Fruit fly (Drosophila melanogaster): ENCODE results near the gene NijA.

Gene NijA

dm6 chr3L:10737123-10737709 lies 40.5 kb upstream of the NijA start (continued):
- TF ChIP-seq CG8388 (GFP tag; optimal IDR thresholded peaks at IDR 0.05) = no peak
- TF ChIP-seq CG11696 (GFP tag; IDR thresholded peaks at IDR 0.05) = no peak
- peak; percentile 67 for TF ChIP-seq HmgZ (tag; optimal IDR thresholded peaks at IDR 0.05)
- TF ChIP-seq unc-4 (GFP tag; IDR thresholded peaks at IDR 0.05; ENCODE audit: partially characterized antibody) = no peak
- peak; percentile 15 for TF ChIP-seq CG12391 (tag; optimal IDR thresholded peaks at IDR 0.05)
- peak; percentile 53 for TF ChIP-seq CG12299 (tag; optimal IDR thresholded peaks at IDR 0.05)
- TF ChIP-seq wek (GFP tag; optimal IDR thresholded peaks at IDR 0.05) = peak; percentile 71
- TF ChIP-seq CG2116 (GFP tag; optimal IDR thresholded peaks at IDR 0.05) = no peak
- no peak for TF ChIP-seq slou (GFP tag; optimal IDR thresholded peaks at IDR 0.05)
- TF ChIP-seq Max (GFP tag; optimal IDR thresholded peaks at IDR 0.05) = no peak
- TF ChIP-seq CG6254 (GFP tag; optimal IDR thresholded peaks at IDR 0.05) = peak; percentile 14
- no peak for TF ChIP-seq CG11247 (GFP tag; IDR thresholded peaks at IDR 0.05)
- TF ChIP-seq Atf6 (GFP tag; IDR thresholded peaks at IDR 0.05) = peak; percentile 51; the same call in 1 of the 2 replicates
- TF ChIP-seq Doc2 (GFP tag; IDR thresholded peaks at IDR 0.05) = no peak
- TF ChIP-seq hth (optimal IDR thresholded peaks at IDR 0.05) = no peak
- no peak for TF ChIP-seq CG11723 (GFP tag; optimal IDR thresholded peaks at IDR 0.05)
- TF ChIP-seq Trl (optimal IDR thresholded peaks at IDR 0.05) = peak; percentile 98 to 100
- peak; percentile 66 for TF ChIP-seq Trl (GFP tag; optimal IDR thresholded peaks at IDR 0.05)
- TF ChIP-seq CG4282 (GFP tag; optimal IDR thresholded peaks at IDR 0.05) = no peak
- no peak for TF ChIP-seq danr (GFP tag; IDR thresholded peaks at IDR 0.05)
- TF ChIP-seq btn (GFP tag; optimal IDR thresholded peaks at IDR 0.05) = no peak
- no peak for TF ChIP-seq CG17361 (GFP tag; IDR thresholded peaks at IDR 0.05)
- no peak for TF ChIP-seq Neu2 (GFP tag; optimal IDR thresholded peaks at IDR 0.05; ENCODE audit: borderline replicate concordance)
- peak; percentile 24 for TF ChIP-seq CG11504 (tag; optimal IDR thresholded peaks at IDR 0.05)
- no peak for TF ChIP-seq MBD-R2 (GFP tag; IDR thresholded peaks at IDR 0.05)
- no peak for TF ChIP-seq zen (tag; optimal IDR thresholded peaks at IDR 0.05)
- no peak for TF ChIP-seq Gsc (GFP tag; IDR thresholded peaks at IDR 0.05)
- TF ChIP-seq lab (GFP tag; optimal IDR thresholded peaks at IDR 0.05) = peak; percentile 64
- no peak for TF ChIP-seq Camta (GFP tag; optimal IDR thresholded peaks at IDR 0.05)
- no peak for TF ChIP-seq Rx (GFP tag; IDR thresholded peaks at IDR 0.05)
- TF ChIP-seq Fer1 (GFP tag; optimal IDR thresholded peaks at IDR 0.05) = peak; percentile 73

DNA sequence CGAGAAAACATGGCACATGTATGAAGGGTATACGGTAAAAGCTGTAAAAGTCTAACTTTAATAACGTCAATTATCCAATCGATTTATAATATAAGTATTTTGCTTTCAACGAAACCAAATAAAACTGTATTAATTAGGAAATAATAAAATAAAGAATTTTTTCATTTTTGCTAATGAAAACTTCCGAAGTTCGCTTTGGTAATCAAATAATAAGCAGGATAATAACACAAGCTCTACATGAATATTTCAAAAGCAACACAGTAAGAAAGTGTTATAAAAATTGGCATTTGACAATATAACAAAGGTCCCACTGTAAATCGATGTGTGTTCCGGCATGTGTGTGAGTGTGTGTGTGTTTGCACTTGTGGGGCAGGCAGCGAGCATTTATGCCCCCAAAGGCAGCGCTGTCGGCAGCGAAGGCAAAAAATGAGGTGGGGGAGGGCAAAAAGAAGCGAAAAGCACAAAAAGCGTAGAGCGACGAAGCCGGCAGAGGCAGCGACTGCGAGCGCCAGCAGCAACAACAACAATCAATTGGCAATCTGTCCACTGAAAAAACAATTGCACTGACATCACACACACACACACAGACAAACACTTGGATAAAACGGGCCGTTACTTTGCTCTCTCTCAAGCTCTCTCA lies 39.9 kb upstream of the NijA start:
- peak; percentile 24 for TF ChIP-seq CG3281 (GFP tag; optimal IDR thresholded peaks at IDR 0.05)
- peak; percentile 94; the same call in 3 of the 4 replicates for TF ChIP-seq chinmo (GFP tag; IDR thresholded peaks at IDR 0.05; ENCODE audit: partially characterized antibody)
- no peak for TF ChIP-seq Taf1 (GFP tag; IDR thresholded peaks at IDR 0.05)
- TF ChIP-seq sens (GFP tag) = peak; percentile 65
- peak in 1 of 2 experiments; percentile 4 for TF ChIP-seq dpn (GFP tag; optimal IDR thresholded peaks at IDR 0.05)
- peak; percentile 59 for TF ChIP-seq grau (tag; optimal IDR thresholded peaks at IDR 0.05)
- TF ChIP-seq CG1233 (GFP tag; optimal IDR thresholded peaks at IDR 0.05) = no peak
- TF ChIP-seq cato (GFP tag; optimal IDR thresholded peaks at IDR 0.05; ENCODE audit: borderline replicate concordance) = no peak
- TF ChIP-seq Lhr (GFP tag; optimal IDR thresholded peaks at IDR 0.05) = no peak
- TF ChIP-seq CG4360 (GFP tag; IDR thresholded peaks at IDR 0.05) = peak; percentile 72
- TF ChIP-seq CG18599 (GFP tag; optimal IDR thresholded peaks at IDR 0.05) = peak; percentile 21
- no peak for TF ChIP-seq nau (GFP tag; optimal IDR thresholded peaks at IDR 0.05)
- 0 out of 3 replicates have a peak, but pooled peaks have one; percentile 5 for TF ChIP-seq ci (GFP tag; IDR thresholded peaks at IDR 0.05)
- TF ChIP-seq CG12104 (GFP tag; optimal IDR thresholded peaks at IDR 0.05) = no peak
- no peak for TF ChIP-seq so (GFP tag; IDR thresholded peaks at IDR 0.05)
- TF ChIP-seq stwl (tag; optimal IDR thresholded peaks at IDR 0.05) = no peak
- no peak for TF ChIP-seq Hmr (GFP tag; optimal IDR thresholded peaks at IDR 0.05)
- no peak for TF ChIP-seq CG12744 (GFP tag; optimal IDR thresholded peaks at IDR 0.05)
- no peak for TF ChIP-seq CG14860 (GFP tag; IDR thresholded peaks at IDR 0.05; ENCODE audit: partially characterized antibody)
- TF ChIP-seq CG9215 (GFP tag; IDR thresholded peaks at IDR 0.05) = no peak
